Fruit fly (Drosophila melanogaster) whole organism, embryonic: ENCODE measurements around the gene armi.

Experiments
- Awh ChIP-seq: fragments of 200-800 bp; sonication (Bioruptor generic); IDR thresholded peaks from 2 replicates; pipeline ENCODE4, ENCODE4 v1.3.6; 2022; ENCODE audit warnings: missing biosample characterization, missing genetic modification characterization
- B-H2 ChIP-seq: fragments of 200-800 bp; sonication (Bioruptor generic); optimal IDR thresholded peaks from 2 replicates; lab custom pipeline; 2018; ENCODE audit warnings: missing biosample characterization, mild to moderate bottlenecking, missing genetic modification characterization
- BtbVII ChIP-seq: fragments of 200-800 bp; sonication (Bioruptor generic); optimal IDR thresholded peaks from 3 replicates; lab custom pipeline; 2017; ENCODE audit warnings: missing biosample characterization, mild to moderate bottlenecking, missing genetic modification characterization
- Bteb2 ChIP-seq: fragments of 200-800 bp; sonication (Bioruptor generic); optimal IDR thresholded peaks from 2 replicates; lab custom pipeline; 2016; ENCODE audit warnings: missing biosample characterization, missing genetic modification characterization
- CG10431 ChIP-seq: fragments of 200-800 bp; sonication (Bioruptor generic); optimal IDR thresholded peaks from 3 replicates; lab custom pipeline; 2018; ENCODE audit warnings: missing biosample characterization, mild to moderate bottlenecking, missing genetic modification characterization
- CG11456 ChIP-seq: fragments of 200-800 bp; sonication (Bioruptor generic); IDR thresholded peaks from 3 replicates; pipeline ENCODE4 v1.3.6; 2022; ENCODE audit warnings: missing biosample characterization, missing genetic modification characterization
- CG12219 ChIP-seq: fragments of 200-800 bp; sonication (Bioruptor generic); optimal IDR thresholded peaks from 3 replicates; lab custom pipeline; 2018; ENCODE audit warnings: missing biosample characterization, mild to moderate bottlenecking, missing genetic modification characterization
- CG12391 ChIP-seq: fragments of 200-800 bp; sonication (Bioruptor generic); optimal IDR thresholded peaks from 3 replicates; lab custom pipeline; 2018; ENCODE audit warnings: missing biosample characterization, mild to moderate bottlenecking, missing genetic modification characterization, moderate library complexity
- CG15269 ChIP-seq: fragments of 200-800 bp; sonication (Bioruptor generic); optimal IDR thresholded peaks from 2 replicates; lab custom pipeline; 2018; ENCODE audit warnings: missing biosample characterization, mild to moderate bottlenecking, missing genetic modification characterization, moderate library complexity
- CG1529 ChIP-seq: fragments of 200-800 bp; sonication (Bioruptor generic); optimal IDR thresholded peaks from 3 replicates; lab custom pipeline; 2018; ENCODE audit warnings: missing biosample characterization, missing genetic modification characterization
- CG16779 ChIP-seq: fragments of 200-800 bp; sonication (Bioruptor generic); IDR thresholded peaks from 2 replicates; pipeline ENCODE4 v1.3.6; 2022; ENCODE audit warnings: missing biosample characterization, missing genetic modification characterization
- CG18599 ChIP-seq: fragments of 200-800 bp; sonication (Bioruptor generic); optimal IDR thresholded peaks from 3 replicates; lab custom pipeline; 2017; ENCODE audit warnings: missing biosample characterization, missing genetic modification characterization, mild to moderate bottlenecking, moderate library complexity, missing genetic modification reagents
- CG2120 ChIP-seq: fragments of 200-800 bp; sonication (Bioruptor generic); optimal IDR thresholded peaks from 3 replicates; lab custom pipeline; 2016; ENCODE audit warnings: missing biosample characterization, missing genetic modification characterization
- CG2202 ChIP-seq: fragments of 200-800 bp; sonication (Bioruptor generic); optimal IDR thresholded peaks from 2 replicates; lab custom pipeline; 2018; ENCODE audit warnings: missing biosample characterization, mild to moderate bottlenecking, missing genetic modification characterization
- CG2875 ChIP-seq: fragments of 200-800 bp; sonication (Bioruptor generic); optimal IDR thresholded peaks from 2 replicates; lab custom pipeline; 2017; ENCODE audit warnings: missing biosample characterization, mild to moderate bottlenecking, missing genetic modification characterization, missing genetic modification reagents
- CG4404 ChIP-seq: fragments of 200-800 bp; sonication (Bioruptor generic); IDR thresholded peaks from 2 replicates; pipeline ENCODE4 v1.3.6; 2022; ENCODE audit warnings: missing biosample characterization, missing genetic modification characterization
- CG4617 ChIP-seq: fragments of 200-800 bp; sonication (Bioruptor generic); optimal IDR thresholded peaks from 3 replicates; lab custom pipeline; 2016; ENCODE audit warnings: missing biosample characterization, missing genetic modification characterization, borderline replicate concordance
- CG6791 ChIP-seq: fragments of 200-800 bp; sonication (Bioruptor generic); IDR thresholded peaks from 3 replicates; pipeline ENCODE4 v1.3.6; 2022; ENCODE audit warnings: missing biosample characterization, missing genetic modification characterization; ENCODE audit not compliant: partially characterized antibody
- CG7357 ChIP-seq: fragments of 200-800 bp; sonication (Bioruptor generic); IDR thresholded peaks from 3 replicates; pipeline ENCODE4 v1.3.6; 2022; ENCODE audit warnings: missing biosample characterization, missing genetic modification characterization
- CG7745 ChIP-seq: fragments of 200-800 bp; sonication (Bioruptor generic); optimal IDR thresholded peaks from 2 replicates; lab custom pipeline; 2018; ENCODE audit warnings: missing biosample characterization, mild to moderate bottlenecking, missing genetic modification characterization, moderate library complexity
- CG9727 ChIP-seq: fragments of 200-800 bp; sonication (Bioruptor generic); optimal IDR thresholded peaks from 3 replicates; lab custom pipeline; 2017; ENCODE audit warnings: missing biosample characterization, mild to moderate bottlenecking, missing genetic modification characterization
- CG9797 ChIP-seq: fragments of 200-800 bp; sonication (Bioruptor generic); optimal IDR thresholded peaks from 3 replicates; lab custom pipeline; 2018; ENCODE audit warnings: missing biosample characterization, mild to moderate bottlenecking, missing genetic modification characterization
- D19A ChIP-seq: fragments of 200-800 bp; optimal IDR thresholded peaks from 3 replicates; lab custom pipeline; 2019; ENCODE audit warnings: missing biosample characterization, mild to moderate bottlenecking, missing genetic modification characterization, moderate library complexity
- Dip3 ChIP-seq: fragments of 200-800 bp; sonication (Bioruptor generic); optimal IDR thresholded peaks from 3 replicates; lab custom pipeline; 2016; ENCODE audit warnings: missing biosample characterization, missing genetic modification characterization
- Dref ChIP-seq: fragments of 200-800 bp; sonication (Bioruptor generic); IDR thresholded peaks from 2 replicates; pipeline ENCODE4 v1.3.6; 2022; ENCODE audit warnings: missing biosample characterization, missing genetic modification characterization
- Ets65A ChIP-seq: fragments of 200-800 bp; sonication (Bioruptor generic); peaks from one replicate; lab custom pipeline; 2016; ENCODE audit warnings: missing biosample characterization, missing genetic modification characterization
- Hmr ChIP-seq: fragments of 200-800 bp; sonication (Bioruptor generic); optimal IDR thresholded peaks from 3 replicates; lab custom pipeline; 2017; ENCODE audit warnings: mild to moderate bottlenecking, missing biosample characterization, missing genetic modification reagents, missing genetic modification characterization
- Hr3 ChIP-seq: fragments of 200-800 bp; sonication (Bioruptor generic); optimal IDR thresholded peaks from 3 replicates; lab custom pipeline; 2016; ENCODE audit warnings: missing biosample characterization, missing genetic modification characterization
- Lhr ChIP-seq: fragments of 200-800 bp; sonication (Bioruptor generic); optimal IDR thresholded peaks from 3 replicates; lab custom pipeline; 2017; ENCODE audit warnings: mild to moderate bottlenecking, missing biosample characterization, missing genetic modification reagents, missing genetic modification characterization
- Meics ChIP-seq: fragments of 200-800 bp; sonication (Bioruptor generic); optimal IDR thresholded peaks from 2 replicates; lab custom pipeline; 2017; ENCODE audit warnings: missing biosample characterization, mild to moderate bottlenecking, missing genetic modification characterization
- NC2β ChIP-seq: fragments of 200-800 bp; sonication (Bioruptor generic); optimal IDR thresholded peaks from 2 replicates; lab custom pipeline; 2016; ENCODE audit warnings: missing biosample characterization, missing genetic modification characterization
- Sox102F ChIP-seq: fragments of 200-800 bp; sonication (Bioruptor generic); optimal IDR thresholded peaks from 2 replicates; lab custom pipeline; 2018; ENCODE audit warnings: missing biosample characterization, mild to moderate bottlenecking, missing genetic modification characterization, moderate library complexity
- ap ChIP-seq: fragments of 200-800 bp; sonication (Bioruptor generic); IDR thresholded peaks from 2 replicates; pipeline ENCODE4 v1.3.6; 2022; ENCODE audit warnings: missing biosample characterization, missing genetic modification characterization
- bsh ChIP-seq, 2 experiments: fragments of 200-800 bp; sonication (Bioruptor generic); optimal IDR thresholded peaks; 2 replicates each; lab custom pipeline; 2017 to 2018; ENCODE audit warnings: mild to moderate bottlenecking in 2 of 2, missing biosample characterization in 2 of 2, missing genetic modification characterization in 2 of 2, moderate library complexity in 1 of 2
- chinmo ChIP-seq: fragments of 200-800 bp; sonication (Bioruptor generic); IDR thresholded peaks from 4 replicates; pipeline ENCODE4 v1.3.6; 2022; ENCODE audit warnings: missing biosample characterization, missing genetic modification characterization; ENCODE audit not compliant: partially characterized antibody
- disco-r ChIP-seq: fragments of 200-800 bp; sonication (Bioruptor generic); optimal IDR thresholded peaks from 2 replicates; lab custom pipeline; 2016; ENCODE audit warnings: missing biosample characterization, missing genetic modification characterization
- dm ChIP-seq: fragments of 200-800 bp; sonication (Bioruptor generic); optimal IDR thresholded peaks from 3 replicates; lab custom pipeline; 2016; ENCODE audit warnings: missing biosample characterization, missing genetic modification characterization
- esg ChIP-seq: fragments of 200-800 bp; sonication (Bioruptor generic); conservative IDR thresholded peaks from 2 replicates; pipeline ENCODE4 v1.3.6; 2022; ENCODE audit warnings: missing biosample characterization, missing genetic modification characterization
- ewg ChIP-seq: fragments of 200-800 bp; sonication (Bioruptor generic); optimal IDR thresholded peaks from 3 replicates; lab custom pipeline; 2017; ENCODE audit warnings: mild to moderate bottlenecking, missing biosample characterization, missing genetic modification reagents, missing genetic modification characterization
- fd96Cb ChIP-seq: fragments of 200-800 bp; sonication (Bioruptor generic); optimal IDR thresholded peaks from 2 replicates; lab custom pipeline; 2018; ENCODE audit warnings: missing biosample characterization, mild to moderate bottlenecking, missing genetic modification characterization, moderate library complexity
- ftz-f1 ChIP-seq: fragments of 200-800 bp; sonication (Bioruptor generic); optimal IDR thresholded peaks from 2 replicates; lab custom pipeline; 2016; ENCODE audit warnings: missing biosample characterization, missing genetic modification characterization
- gro ChIP-seq: fragments of 200-800 bp; sonication (Bioruptor generic); optimal IDR thresholded peaks from 2 replicates; lab custom pipeline; 2016; ENCODE audit warnings: missing biosample characterization, missing genetic modification characterization
- ham ChIP-seq: fragments of 200-800 bp; sonication (Bioruptor generic); IDR thresholded peaks from 2 replicates; pipeline ENCODE4 v1.3.6; 2022; ENCODE audit warnings: missing biosample characterization, missing genetic modification characterization
- her ChIP-seq: fragments of 200-800 bp; sonication (Bioruptor generic); optimal IDR thresholded peaks from 2 replicates; lab custom pipeline; 2016; ENCODE audit warnings: missing biosample characterization, missing genetic modification characterization
- mld ChIP-seq: fragments of 200-800 bp; sonication (Bioruptor generic); IDR thresholded peaks from 3 replicates; pipeline ENCODE4 v1.3.6; 2022; ENCODE audit warnings: missing biosample characterization, missing genetic modification characterization; ENCODE audit not compliant: partially characterized antibody
- p53 ChIP-seq: fragments of 200-800 bp; sonication (Bioruptor generic); optimal IDR thresholded peaks from 2 replicates; lab custom pipeline; 2016; ENCODE audit warnings: missing biosample characterization, missing genetic modification characterization
- pfk ChIP-seq: fragments of 200-800 bp; sonication (Bioruptor generic); optimal IDR thresholded peaks from 2 replicates; lab custom pipeline; 2018; ENCODE audit warnings: missing biosample characterization, mild to moderate bottlenecking, missing genetic modification characterization, moderate library complexity
- pnt ChIP-seq: fragments of 200-800 bp; sonication (Bioruptor generic); optimal IDR thresholded peaks from 3 replicates; lab custom pipeline; 2016; ENCODE audit warnings: missing biosample characterization, missing genetic modification characterization
- run ChIP-seq: fragments of 200-800 bp; sonication (Bioruptor generic); optimal IDR thresholded peaks from 3 replicates; lab custom pipeline; 2018; ENCODE audit warnings: missing biosample characterization, mild to moderate bottlenecking, missing genetic modification characterization
- tio ChIP-seq: fragments of 200-800 bp; sonication (Bioruptor generic); optimal IDR thresholded peaks from 2 replicates; lab custom pipeline; 2017; ENCODE audit warnings: missing biosample characterization, missing genetic modification characterization, inconsistent platforms
- wek ChIP-seq: fragments of 200-800 bp; sonication (Bioruptor generic); optimal IDR thresholded peaks from 3 replicates; lab custom pipeline; 2018; ENCODE audit warnings: missing biosample characterization, mild to moderate bottlenecking, missing genetic modification characterization, moderate library complexity
- yki ChIP-seq: fragments of >200 bp; optimal IDR thresholded peaks from 3 replicates; lab custom pipeline; 2018

Gene armi

DNA sequence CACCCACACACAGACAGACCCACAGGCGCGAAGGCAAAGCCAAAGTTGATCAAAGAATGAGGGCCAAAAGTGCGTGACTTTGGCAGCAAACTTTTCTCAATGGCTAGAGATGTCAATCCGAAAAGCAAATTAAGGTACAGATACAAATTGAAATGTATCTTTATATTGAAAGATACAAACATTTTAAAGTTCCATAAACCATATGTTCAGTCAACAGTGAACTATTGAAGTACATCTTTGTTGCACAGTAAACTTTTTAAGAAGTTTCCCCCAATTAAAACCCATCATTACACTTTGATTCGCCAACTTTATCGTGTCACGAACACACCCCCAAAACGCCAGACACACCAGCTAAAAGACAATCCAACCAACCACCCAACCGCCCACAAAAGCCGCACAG lies 49.4 kb upstream of the armi start (continued):
- TF ChIP-seq D19A (no peak), fd96Cb (tag; lab: Kevin White, UChicago) (no peak), p53 (GFP tag; lab: Kevin White, UChicago) (no peak), Hmr (GFP tag; lab: Kevin White, UChicago) (peak; percentile 64), CG12219 (GFP tag; lab: Kevin White, UChicago) (no peak), chinmo (no peak), Lhr (GFP tag; lab: Kevin White, UChicago) (no peak), dm (GFP tag; lab: Kevin White, UChicago) (no peak), CG15269 (tag; lab: Kevin White, UChicago) (peak; percentile 35), CG11456 (GFP tag; lab: Robert Waterston, UW) (no peak), esg (GFP tag; lab: Robert Waterston, UW) (0 out of 2 replicates have a peak, but pooled peaks have one; percentile 30), NC2β (GFP tag; lab: Kevin White, UChicago) (no peak), gro (peak; percentile 10), disco-r (GFP tag; lab: Kevin White, UChicago) (no peak), pnt (GFP tag; lab: Kevin White, UChicago) (no peak), CG16779 (GFP tag; lab: Robert Waterston, UW) (no peak), B-H2 (GFP tag; lab: Kevin White, UChicago) (no peak), Dref (GFP tag; lab: Robert Waterston, UW) (no peak), ftz-f1 (GFP tag; lab: Kevin White, UChicago) (no peak), ewg (no peak), CG10431 (GFP tag; lab: Kevin White, UChicago) (no peak), ap (GFP tag; lab: Robert Waterston, UW) (no peak), BtbVII (GFP tag; lab: Kevin White, UChicago) (peak; percentile 20), bsh (GFP tag; optimal IDR thresholded peaks at IDR 0.05; lab: Kevin White, UChicago) (no peak), CG12391 (peak; percentile 6), CG9797 (GFP tag; lab: Kevin White, UChicago) (no peak), Sox102F (GFP tag; lab: Kevin White, UChicago) (peak; percentile 41), ham (GFP tag; lab: Robert Waterston, UW) (no peak), Bteb2 (GFP tag; lab: Kevin White, UChicago) (no peak), CG2202 (tag; lab: Kevin White, UChicago) (no peak), CG7357 (GFP tag; lab: Robert Waterston, UW) (no peak), run (tag; lab: Kevin White, UChicago) (no peak), CG4617 (GFP tag; lab: Kevin White, UChicago) (no peak), tio (GFP tag; lab: Kevin White, UChicago) (no peak), Awh (GFP tag; lab: Robert Waterston, UW) (no peak), Dip3 (GFP tag; lab: Kevin White, UChicago) (no peak), CG18599 (GFP tag; lab: Kevin White, UChicago) (peak; percentile 80), Hr3 (GFP tag; lab: Kevin White, UChicago) (no peak), yki (lab: Kevin White, UChicago) (no peak), Ets65A (GFP tag; lab: Kevin White, UChicago) (peak; percentile 5), CG2875 (GFP tag; lab: Kevin White, UChicago) (no peak), CG4404 (GFP tag; lab: Robert Waterston, UW) (no peak), CG1529 (no peak), CG6791 (no peak), her (GFP tag; lab: Kevin White, UChicago) (peak; percentile 44), CG7745 (no peak), wek (GFP tag; lab: Kevin White, UChicago) (no peak), Meics (GFP tag; lab: Kevin White, UChicago) (peak; percentile 51), pfk (GFP tag; lab: Kevin White, UChicago) (no peak), CG2120 (peak; percentile 70), mld (no peak), CG9727 (GFP tag; lab: Kevin White, UChicago) (peak; percentile 29)
